Fruit fly (Drosophila melanogaster) whole organism, wandering third instar larva: ENCODE results near the gene MED11.
A peak's percentile ranks its signal among the peaks of the same experiment; 100 is the strongest.

Experiments
- Abd-B ChIP-seq: fragments of >200 bp; optimal IDR thresholded peaks from 2 replicates; lab custom pipeline; 2017; ENCODE audit warnings: missing biosample characterization, missing genetic modification characterization
- CG32264 ChIP-seq: fragments of 200-800 bp; sonication (Bioruptor generic); optimal IDR thresholded peaks from 2 replicates; lab custom pipeline; 2016; ENCODE audit warnings: missing biosample characterization, missing genetic modification characterization
- CG9705 ChIP-seq: fragments of 200-800 bp; sonication (Bioruptor generic); optimal IDR thresholded peaks from 2 replicates; lab custom pipeline; 2018; ENCODE audit warnings: missing biosample characterization, mild to moderate bottlenecking, missing genetic modification characterization
- Dfd ChIP-seq: fragments of >200 bp; optimal IDR thresholded peaks from 2 replicates; lab custom pipeline; 2017; ENCODE audit warnings: missing biosample characterization, missing genetic modification characterization
- Dif ChIP-seq: fragments of 200-275, 200-300 bp; sonication (Bioruptor generic); optimal IDR thresholded peaks from 2 replicates; lab custom pipeline; 2018; ENCODE audit warnings: missing biosample characterization, missing genetic modification characterization; ENCODE audit not compliant: partially characterized antibody
- HLH106 ChIP-seq: fragments of 200-800 bp; optimal IDR thresholded peaks from 3 replicates; lab custom pipeline; 2019; ENCODE audit warnings: missing biosample characterization, mild to moderate bottlenecking, missing genetic modification characterization, moderate library complexity
- Hnf4 ChIP-seq: fragments of 200-800 bp; sonication (Bioruptor generic); optimal IDR thresholded peaks from 2 replicates; lab custom pipeline; 2016; ENCODE audit warnings: missing biosample characterization, mild to moderate bottlenecking, missing genetic modification characterization
- Hr78 ChIP-seq: fragments of >200 bp; optimal IDR thresholded peaks from 2 replicates; lab custom pipeline; 2017; ENCODE audit warnings: missing biosample characterization, missing genetic modification characterization
- Hr83 ChIP-seq: fragments of 200-300 bp; sonication (Bioruptor generic); optimal IDR thresholded peaks from 2 replicates; lab custom pipeline; 2016; ENCODE audit warnings: missing biosample characterization, mild to moderate bottlenecking, missing genetic modification characterization, moderate library complexity; ENCODE audit not compliant: poor library complexity, severe bottlenecking
- Jra ChIP-seq: sonication (Bioruptor generic); optimal IDR thresholded peaks from 2 replicates; lab custom pipeline; 2016; ENCODE audit warnings: missing biosample characterization, missing genetic modification characterization
- Mio ChIP-seq: sonication (Bioruptor generic); optimal IDR thresholded peaks from 2 replicates; lab custom pipeline; 2016; ENCODE audit warnings: missing biosample characterization, missing genetic modification characterization
- Myc ChIP-seq: fragments of >200 bp; optimal IDR thresholded peaks from 2 replicates; lab custom pipeline; 2017
- N ChIP-seq: fragments of >200 bp; optimal IDR thresholded peaks from 2 replicates; lab custom pipeline; 2018; ENCODE audit warnings: missing biosample characterization, missing external identifiers, missing genetic modification characterization
- OdsH ChIP-seq: fragments of 200-800 bp; sonication (Bioruptor generic); optimal IDR thresholded peaks from 2 replicates; lab custom pipeline; 2016; ENCODE audit warnings: missing biosample characterization, mild to moderate bottlenecking, missing genetic modification characterization
- Rel ChIP-seq, 2 experiments: fragments of 200-800 bp; sonication (Bioruptor generic) in 1 of 2; optimal IDR thresholded peaks; 2 replicates in 1 of 2; 3 replicates in 1 of 2; lab custom pipeline; 2016 to 2019; ENCODE audit warnings: mild to moderate bottlenecking in 2 of 2, missing biosample characterization in 2 of 2, missing genetic modification characterization in 2 of 2, moderate library complexity in 1 of 2
- Sp1 ChIP-seq: fragments of 200-800 bp; sonication (Bioruptor generic); optimal IDR thresholded peaks from 3 replicates; lab custom pipeline; 2019; ENCODE audit warnings: missing biosample characterization, mild to moderate bottlenecking, missing genetic modification characterization, moderate library complexity
- brk ChIP-seq: fragments of 200-800 bp; sonication (Bioruptor generic); optimal IDR thresholded peaks from 2 replicates; lab custom pipeline; 2016; ENCODE audit warnings: missing biosample characterization, mild to moderate bottlenecking, missing genetic modification characterization
- dl ChIP-seq, 2 experiments: fragments of 175-275, 200-275 bp in 1 of 2; fragments of 200-275 bp in 1 of 2; sonication (Bioruptor generic); optimal IDR thresholded peaks; lab custom pipeline; 2018; ENCODE audit warnings: mild to moderate bottlenecking in 2 of 2, missing biosample characterization in 2 of 2, missing genetic modification characterization in 2 of 2, moderate library complexity in 2 of 2; ENCODE audit not compliant: partially characterized antibody in 2 of 2, insufficient read depth in 1 of 2
- dmrt93B ChIP-seq: fragments of 200-800 bp; sonication (Bioruptor generic); optimal IDR thresholded peaks from 2 replicates; lab custom pipeline; 2018; ENCODE audit warnings: missing biosample characterization, mild to moderate bottlenecking, missing genetic modification characterization
- foxo ChIP-seq, 2 experiments: fragments of 200-800 bp; sonication (Bioruptor generic); optimal IDR thresholded peaks; 2 replicates in 1 of 2; 3 replicates in 1 of 2; lab custom pipeline; 2016 to 2017; ENCODE audit warnings: missing biosample characterization in 2 of 2, missing genetic modification characterization in 2 of 2
- fru ChIP-seq: fragments of 200-800 bp; sonication (Bioruptor generic); optimal IDR thresholded peaks from 3 replicates; lab custom pipeline; 2016; ENCODE audit warnings: missing biosample characterization, mild to moderate bottlenecking, missing genetic modification characterization
- jim ChIP-seq: fragments of 175-275, 200-325 bp; sonication (Bioruptor generic); optimal IDR thresholded peaks from 2 replicates; lab custom pipeline; 2016; ENCODE audit warnings: missing biosample characterization, mild to moderate bottlenecking, missing genetic modification characterization
- lola ChIP-seq: fragments of >200 bp; optimal IDR thresholded peaks from 2 replicates; lab custom pipeline; 2017; ENCODE audit warnings: missing biosample characterization, missing genetic modification characterization
- pan ChIP-seq: fragments of >200 bp; optimal IDR thresholded peaks from 2 replicates; lab custom pipeline; 2017
- sage ChIP-seq: fragments of 200-800 bp; sonication (Bioruptor generic); optimal IDR thresholded peaks from 2 replicates; lab custom pipeline; 2016; ENCODE audit warnings: missing biosample characterization, mild to moderate bottlenecking, missing genetic modification characterization
- sv ChIP-seq: fragments of 200-800 bp; sonication (Bioruptor generic); optimal IDR thresholded peaks from 3 replicates; lab custom pipeline; 2016; ENCODE audit warnings: missing biosample characterization, missing genetic modification characterization
- tai ChIP-seq: sonication (Bioruptor generic); optimal IDR thresholded peaks from 2 replicates; lab custom pipeline; 2016; ENCODE audit warnings: missing biosample characterization, missing genetic modification characterization
- usp ChIP-seq: fragments of >200 bp; optimal IDR thresholded peaks from 2 replicates; lab custom pipeline; 2017; ENCODE audit warnings: missing biosample characterization, missing genetic modification characterization

The MED11 gene

dm6 chr3L:18745647-18746046 lies at the start of gene MED11:
MED11 (plus strand) TSS chr3L:18745856.
- TF ChIP-seq Mio (no peak), Rel (GFP tag; optimal IDR thresholded peaks at IDR 0.05; lab: Kevin White, UChicago) (no peak), Rel (tag; optimal IDR thresholded peaks at IDR 0.05; lab: Kevin White, UChicago) (no peak), Hnf4 (GFP tag; lab: Kevin White, UChicago) (no peak), N (GFP tag; lab: Kevin White, UChicago) (no peak), tai (GFP tag; lab: Kevin White, UChicago) (no peak), Abd-B (GFP tag; lab: Kevin White, UChicago) (no peak), HLH106 (tag; lab: Kevin White, UChicago) (no peak), fru (GFP tag; lab: Kevin White, UChicago) (no peak), pan (no peak), OdsH (no peak)

DNA sequence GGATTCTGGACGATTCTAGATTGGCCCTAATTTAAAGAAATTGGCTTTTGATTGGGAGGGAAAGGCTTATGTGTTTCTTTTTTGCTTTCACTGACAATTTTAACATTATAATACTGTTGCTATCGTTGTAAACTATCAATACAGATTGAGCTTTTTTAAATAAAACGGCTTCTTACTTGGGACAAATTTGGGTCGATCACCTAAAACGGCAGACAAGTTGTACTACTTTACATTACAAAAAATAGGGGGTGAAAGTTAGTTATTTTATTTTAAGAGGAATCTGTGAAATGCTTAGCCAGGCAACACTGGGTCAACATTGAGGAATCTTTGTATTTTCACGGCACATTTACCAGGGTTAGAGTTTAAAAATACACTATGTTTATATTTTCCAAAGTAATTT lies 47.3 kb upstream of the MED11 start, which contains the start of gene Dic4:
Gene Dic4 (minus strand): TSS at position 101 of the 400 bp plus-strand sequence.
- TF ChIP-seq HLH106 (tag; lab: Kevin White, UChicago): no peak
- TF ChIP-seq tai (GFP tag; lab: Kevin White, UChicago): no peak
- no peak for TF ChIP-seq dmrt93B (GFP tag; lab: Kevin White, UChicago)
- TF ChIP-seq sage (GFP tag; lab: Kevin White, UChicago): no peak
- no peak for TF ChIP-seq Jra
- no peak for TF ChIP-seq brk (GFP tag; lab: Kevin White, UChicago)
- TF ChIP-seq Mio: no peak
- TF ChIP-seq pan: no peak
- no peak for TF ChIP-seq Dif
- no peak for TF ChIP-seq jim (GFP tag; lab: Kevin White, UChicago)
- TF ChIP-seq foxo (GFP tag; optimal IDR thresholded peaks at IDR 0.05; lab: Kevin White, UChicago): no peak
- TF ChIP-seq fru (GFP tag; lab: Kevin White, UChicago): no peak
- TF ChIP-seq Hr78: no peak
- no peak for TF ChIP-seq OdsH

DNA sequence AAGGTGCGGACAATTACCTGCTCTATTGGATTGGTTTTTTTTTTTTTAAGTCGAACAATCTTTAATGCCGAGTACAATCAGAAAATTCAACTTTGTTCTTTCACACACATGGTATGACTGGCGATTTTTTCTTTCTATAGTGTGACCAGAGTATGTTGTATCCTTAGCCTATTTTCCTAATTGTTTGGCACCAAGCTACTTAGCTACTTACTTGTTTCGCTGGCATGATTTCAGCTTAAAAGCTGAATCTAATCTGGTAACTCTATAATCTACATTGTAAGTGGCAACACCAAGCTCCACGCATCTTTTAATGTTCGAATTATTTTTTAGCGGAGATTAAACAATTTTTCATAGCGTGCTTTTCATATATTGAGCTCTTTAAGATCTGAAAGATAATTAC lies 22.5 kb upstream of the MED11 start, which contains the start of gene CG12477:
Gene CG12477 (minus strand): TSS at position 101 of the 400 bp plus-strand sequence.
- TF ChIP-seq Mio (no peak), CG32264 (no peak), Hr83 (GFP tag; lab: Kevin White, UChicago) (no peak), Sp1 (no peak), Myc (lab: Kevin White, UChicago) (no peak), lola (GFP tag; lab: Kevin White, UChicago) (no peak), Dif (no peak)

dm6 chr3L:18742935-18743466 lies 2.7 kb upstream of the MED11 start:
- TF ChIP-seq Dfd (GFP tag; lab: Kevin White, UChicago) (peak; percentile 92), N (GFP tag; lab: Kevin White, UChicago) (no peak)

DNA sequence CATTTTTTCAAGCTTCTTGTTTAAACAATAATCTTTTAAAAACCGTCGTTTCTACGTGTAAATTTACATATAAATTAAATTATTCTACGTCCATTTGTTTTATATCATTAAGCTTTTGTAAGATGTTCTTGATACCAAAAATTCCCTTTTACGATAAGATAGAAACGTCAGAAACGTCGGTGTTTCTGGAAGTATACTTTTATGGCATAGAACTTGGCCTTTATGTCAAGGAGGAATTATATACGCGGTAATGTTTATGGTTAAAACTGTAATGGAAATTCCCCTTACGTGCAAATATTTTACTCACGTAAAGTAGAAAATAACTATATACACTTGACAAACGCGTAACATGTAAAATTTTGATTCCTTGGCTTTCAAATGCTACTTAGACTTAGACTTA lies 2.0 kb upstream of the MED11 start:
- no peak for TF ChIP-seq dl (GFP tag; optimal IDR thresholded peaks at IDR 0.05; lab: Kevin White, UChicago; ENCODE audit: insufficient read depth in 1 of 2, partially characterized antibody in 2 of 2)
- TF ChIP-seq Rel (GFP tag; optimal IDR thresholded peaks at IDR 0.05; lab: Kevin White, UChicago): no peak
- peak; percentile 82 for TF ChIP-seq Rel (tag; optimal IDR thresholded peaks at IDR 0.05; lab: Kevin White, UChicago)
- TF ChIP-seq Jra: no peak
- TF ChIP-seq Myc (lab: Kevin White, UChicago): peak; percentile 74
- TF ChIP-seq fru (GFP tag; lab: Kevin White, UChicago): peak; percentile 29

DNA sequence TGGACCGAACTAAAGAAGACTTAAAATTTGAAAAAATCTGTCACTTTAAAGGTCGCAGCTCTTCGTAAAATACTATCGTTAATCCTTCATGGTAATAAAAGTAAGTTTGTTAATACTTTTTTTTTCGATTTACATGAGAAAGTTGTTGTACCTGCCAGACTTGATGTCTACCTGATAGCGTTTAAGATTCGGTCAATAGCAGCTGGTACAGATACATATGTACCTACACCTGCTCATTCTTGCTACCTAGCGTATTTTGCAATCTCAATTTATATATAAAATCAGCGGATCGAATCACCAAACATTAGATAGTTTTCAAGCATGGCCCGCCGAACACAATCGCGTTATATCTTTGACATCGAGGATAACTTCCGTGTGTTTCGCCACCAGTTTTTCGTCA lies 1.5 kb upstream of the MED11 start, which contains the start of gene CG6885:
Gene CG6885 (plus strand): TSS at position 301 of the 400 bp plus-strand sequence.
- TF ChIP-seq OdsH: no peak
- no peak for TF ChIP-seq sv (GFP tag; lab: Kevin White, UChicago)
- no peak for TF ChIP-seq CG9705 (GFP tag; lab: Kevin White, UChicago)

DNA sequence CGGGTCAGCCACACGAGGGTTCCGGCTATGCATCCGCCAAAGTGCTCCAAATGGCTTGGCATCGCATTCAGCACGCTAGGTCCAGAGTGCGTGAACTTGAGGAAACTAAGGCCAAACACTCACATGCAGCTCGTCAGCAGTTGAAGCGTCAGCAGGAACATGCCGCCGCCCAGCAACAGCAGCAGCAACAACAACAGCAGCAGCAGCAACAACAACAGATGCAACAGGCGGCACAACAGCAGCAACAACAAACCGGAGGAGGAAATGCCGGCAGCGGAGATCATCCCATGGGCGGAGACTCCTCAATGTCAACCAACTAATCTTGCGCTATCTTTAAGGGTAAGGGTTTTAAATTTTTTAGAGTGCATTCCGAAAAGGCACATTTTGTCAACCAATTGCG lies 513 bp downstream of the MED11 start:
- no peak for TF ChIP-seq lola (GFP tag; lab: Kevin White, UChicago)
- TF ChIP-seq Dfd (GFP tag; lab: Kevin White, UChicago): peak; percentile 54
- no peak for TF ChIP-seq CG9705 (GFP tag; lab: Kevin White, UChicago)
- no peak for TF ChIP-seq usp (GFP tag; lab: Kevin White, UChicago)
- TF ChIP-seq Hnf4 (GFP tag; lab: Kevin White, UChicago): no peak
